Worm (Caenorhabditis elegans) whole organism, late embryonic: Measurements from ENCODE around the gene K08C7.7.

Source experiments
- ets-4 ChIP-seq: sonication (generic microtip); optimal IDR thresholded peaks from 2 replicates; lab custom pipeline; 2016; ENCODE audit warnings: missing genetic modification characterization, missing compliant biosample characterization
- hlh-8 ChIP-seq: sonication (generic microtip); optimal IDR thresholded peaks from 2 replicates; lab custom pipeline; 2016; ENCODE audit warnings: missing genotype, missing genetic modification characterization, missing compliant biosample characterization
- pag-3 ChIP-seq: sonication (generic microtip); optimal IDR thresholded peaks from 2 replicates; lab custom pipeline; 2016; ENCODE audit warnings: missing compliant biosample characterization, missing genetic modification characterization, borderline replicate concordance
- pha-4 ChIP-seq: fragments of 150-350 bp; optimal IDR thresholded peaks from 2 replicates; lab custom pipeline; 2018; ENCODE audit warnings: missing biosample characterization, missing genetic modification reagents, missing genetic modification characterization
- tbx-2 ChIP-seq: sonication (generic microtip); optimal IDR thresholded peaks from 2 replicates; lab custom pipeline; 2016; ENCODE audit warnings: missing genetic modification characterization, missing compliant biosample characterization

DNA sequence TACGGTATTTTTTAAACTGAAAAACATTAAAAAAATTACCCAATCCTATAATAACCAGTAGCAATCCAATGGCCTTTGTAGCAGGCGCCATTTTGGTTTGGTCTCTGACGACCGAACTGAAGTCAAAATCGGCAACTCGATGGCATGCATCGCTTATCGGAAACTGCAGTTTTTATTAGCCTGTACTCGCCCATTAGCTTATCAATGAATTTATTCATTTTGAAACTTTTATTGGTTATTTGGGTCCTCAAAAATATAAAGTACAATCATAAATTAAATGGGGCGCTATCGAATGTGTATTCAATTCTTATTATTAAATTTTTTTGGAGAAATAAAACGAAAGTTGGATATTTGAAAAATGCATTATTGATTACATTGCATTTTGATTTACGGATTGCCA, 35.5 kb upstream of the K08C7.7 start, which contains the start of gene R09H10.5:
- TF ChIP-seq pag-3 (tag; lab: Kevin White, UChicago) (no peak), hlh-8 (tag; lab: Kevin White, UChicago) (no peak), tbx-2 (tag; lab: Kevin White, UChicago) (no peak), pha-4 (no peak), ets-4 (no peak)
